Worm (Caenorhabditis elegans): ENCODE results near the gene srz-15.
"Not testable (repeated sequence)": the region's sequence is repeated elsewhere in the genome, so short reads cannot be mapped to it uniquely, and the experiment has no call there.

srz-15 gene

DNA sequence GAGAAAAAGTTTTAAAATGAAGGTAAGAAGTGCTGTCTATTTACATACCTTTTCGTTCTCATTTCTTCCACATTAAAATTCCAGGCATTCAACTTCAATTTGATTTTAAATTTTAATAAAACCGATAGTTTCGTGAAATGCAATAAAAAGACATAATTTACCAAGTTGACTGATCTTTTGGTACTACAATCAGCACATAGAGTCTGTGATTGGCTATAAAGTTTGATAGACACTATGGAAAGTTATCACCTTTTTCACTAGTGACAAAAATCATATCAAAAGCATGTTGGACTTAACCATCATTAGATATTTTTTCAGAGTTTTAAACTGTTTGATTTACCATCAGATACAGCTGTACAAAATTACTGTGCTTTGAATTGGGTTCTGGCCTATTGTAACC lies at the start of gene srz-15:
Gene srz-15, plus strand, starts transcription at position 301 of the 400 bp plus-strand sequence.
- TF ChIP-seq scrt-1 (GFP tag; IDR thresholded peaks at IDR 0.05) = no peak
- TF ChIP-seq flt-1 (GFP tag; IDR thresholded peaks at IDR 0.05) = no peak
- TF ChIP-seq hmg-4 (GFP tag; optimal IDR thresholded peaks at IDR 0.05) = no peak
- TF ChIP-seq ceh-36 (tag; optimal IDR thresholded peaks at IDR 0.05) = no peak
- no peak for TF ChIP-seq sea-1 (GFP tag; conservative IDR thresholded peaks at IDR 0.05)
- TF ChIP-seq pes-1 (GFP tag; IDR thresholded peaks at IDR 0.05) = no peak
- no peak for TF ChIP-seq tbx-11 (GFP tag; IDR thresholded peaks at IDR 0.05)
- TF ChIP-seq F13C5.2 (tag; optimal IDR thresholded peaks at IDR 0.05) = no peak
- TF ChIP-seq aly-1 (tag; optimal IDR thresholded peaks at IDR 0.05) = no peak
- TF ChIP-seq tbx-37 (GFP tag; conservative IDR thresholded peaks at IDR 0.05) = no peak

- TF ChIP-seq tbx-37 (GFP tag; conservative IDR thresholded peaks at IDR 0.05) = no peak
- no peak for TF ChIP-seq aly-1 (tag; optimal IDR thresholded peaks at IDR 0.05)
- TF ChIP-seq tbx-11 (GFP tag; IDR thresholded peaks at IDR 0.05) = no peak
- no peak for TF ChIP-seq F13C5.2 (tag; optimal IDR thresholded peaks at IDR 0.05)
- no peak for TF ChIP-seq B0310.2 (tag; optimal IDR thresholded peaks at IDR 0.05)
- no peak for TF ChIP-seq hnd-1 (tag; optimal IDR thresholded peaks at IDR 0.05)
- no peak for TF ChIP-seq ama-1 (optimal IDR thresholded peaks at IDR 0.05)
- TF ChIP-seq ets-7 (tag; optimal IDR thresholded peaks at IDR 0.05) = no peak
- TF ChIP-seq flt-1 (GFP tag; IDR thresholded peaks at IDR 0.05) = no peak
These were observed 49.7 kb upstream of the srz-15 start, which contains the start of gene clec-186 for ce11 chrIV:12865884-12866283. clec-186 (plus strand) TSS chrIV:12866109.

- no peak for TF ChIP-seq pes-1 (GFP tag; IDR thresholded peaks at IDR 0.05)
- no peak for TF ChIP-seq hmbx-1 (tag; optimal IDR thresholded peaks at IDR 0.05)
- no peak for TF ChIP-seq ama-1 (optimal IDR thresholded peaks at IDR 0.05)
These were observed 46.2 kb upstream of the srz-15 start for ce11 chrIV:12869383-12869782.

- no peak for TF ChIP-seq B0310.2 (tag; optimal IDR thresholded peaks at IDR 0.05)
These were observed 45.8 kb upstream of the srz-15 start for ce11 chrIV:12869812-12870211.

DNA sequence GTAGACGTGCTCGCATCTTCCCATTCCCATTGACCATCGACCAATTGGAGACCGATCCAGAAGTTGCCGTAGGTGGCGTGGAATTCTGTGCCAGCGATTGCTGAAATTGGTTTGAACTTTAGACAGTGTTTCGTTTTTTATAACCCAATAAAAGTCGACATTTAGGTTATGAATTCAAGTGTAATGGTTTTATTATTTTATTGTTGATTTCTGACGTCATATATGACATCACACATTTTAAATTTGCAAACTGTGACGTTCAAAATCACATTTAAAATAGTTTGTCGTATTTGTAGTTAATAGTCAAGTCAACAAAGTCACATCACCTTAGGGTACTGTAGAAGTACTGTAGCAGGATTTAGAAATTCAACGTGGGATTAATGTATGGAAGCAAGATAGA lies 45.3 kb upstream of the srz-15 start:
- no peak for TF ChIP-seq B0310.2 (tag; optimal IDR thresholded peaks at IDR 0.05)

DNA sequence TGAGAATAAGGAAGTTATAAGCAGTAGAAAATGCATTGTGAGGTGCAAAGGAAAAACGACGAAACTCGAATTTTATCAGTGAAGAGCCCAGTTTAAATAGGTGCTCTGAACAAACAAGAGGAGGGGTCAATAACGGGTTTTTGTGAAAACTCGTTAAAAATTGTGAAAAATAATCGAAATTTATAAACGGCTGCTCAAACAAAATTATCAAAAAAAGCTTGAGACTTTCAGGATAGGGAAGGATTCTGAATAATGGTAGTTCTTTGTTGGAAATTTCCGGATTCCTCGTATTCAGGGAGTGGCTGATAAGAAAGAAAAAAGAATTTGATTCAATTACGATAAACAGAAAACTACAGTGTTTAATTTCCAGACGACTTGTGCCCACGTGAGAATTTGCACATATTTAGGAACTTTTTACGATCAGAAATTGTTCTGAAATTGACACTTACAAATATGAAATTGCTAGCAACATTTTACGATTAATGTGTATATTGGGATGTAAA lies 44.1 kb upstream of the srz-15 start, which contains the start of gene clec-187:
Gene clec-187, minus strand, starts transcription at position 51 of the 503 bp plus-strand sequence.
- TF ChIP-seq tbx-11 (GFP tag; IDR thresholded peaks at IDR 0.05) = no peak
- no peak for TF ChIP-seq aly-1 (tag; optimal IDR thresholded peaks at IDR 0.05)

DNA sequence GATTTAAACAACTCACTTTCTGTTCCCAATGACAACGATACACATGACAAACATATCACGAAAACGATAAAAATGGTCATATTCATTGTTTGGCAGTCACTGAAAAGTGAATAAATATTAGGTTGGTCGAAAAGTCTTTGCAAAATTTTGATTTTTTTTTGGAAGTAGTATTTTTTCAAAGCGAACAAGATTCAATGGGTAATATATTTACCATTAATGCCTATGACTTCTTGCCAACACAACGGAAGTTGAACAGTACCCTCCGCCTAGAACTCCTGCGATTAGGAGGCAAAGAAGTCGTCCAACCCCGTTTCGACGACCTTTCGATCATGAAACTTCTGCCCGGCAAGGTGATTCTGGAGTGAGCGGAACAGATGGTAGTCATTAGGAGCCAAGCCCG lies 40.3 kb upstream of the srz-15 start, which contains the start of gene ZK896.1:
Gene ZK896.1, minus strand, starts transcription at position 101 of the 400 bp plus-strand sequence.
- TF ChIP-seq hmg-4 (GFP tag; optimal IDR thresholded peaks at IDR 0.05); sea-1 (GFP tag; conservative IDR thresholded peaks at IDR 0.05); ceh-13 (GFP tag; optimal IDR thresholded peaks at IDR 0.05): not testable (repeated sequence)

ce11 chrIV:12876558-12876957 lies 39.0 kb upstream of the srz-15 start:
- no peak for TF ChIP-seq flt-1 (GFP tag; IDR thresholded peaks at IDR 0.05)
- TF ChIP-seq hnd-1 (tag; optimal IDR thresholded peaks at IDR 0.05) = no peak
- no peak for TF ChIP-seq scrt-1 (GFP tag; IDR thresholded peaks at IDR 0.05)
- no peak for TF ChIP-seq ceh-36 (tag; optimal IDR thresholded peaks at IDR 0.05)
- TF ChIP-seq B0310.2 (tag; optimal IDR thresholded peaks at IDR 0.05) = no peak
- TF ChIP-seq pes-1 (GFP tag; IDR thresholded peaks at IDR 0.05) = no peak
- TF ChIP-seq aly-1 (tag; optimal IDR thresholded peaks at IDR 0.05) = no peak
- TF ChIP-seq tra-4 (tag; optimal IDR thresholded peaks at IDR 0.05) = no peak
- TF ChIP-seq hmg-4 (GFP tag; optimal IDR thresholded peaks at IDR 0.05) = no peak
- TF ChIP-seq ceh-13 (GFP tag; optimal IDR thresholded peaks at IDR 0.05) = no peak
- no peak for TF ChIP-seq sea-1 (GFP tag; conservative IDR thresholded peaks at IDR 0.05)
- no peak for TF ChIP-seq tbx-37 (GFP tag; conservative IDR thresholded peaks at IDR 0.05)
- TF ChIP-seq ets-7 (tag; optimal IDR thresholded peaks at IDR 0.05) = no peak
- TF ChIP-seq tbx-11 (GFP tag; IDR thresholded peaks at IDR 0.05) = no peak
- no peak for TF ChIP-seq F13C5.2 (tag; optimal IDR thresholded peaks at IDR 0.05)
- no peak for TF ChIP-seq ama-1 (optimal IDR thresholded peaks at IDR 0.05)
- TF ChIP-seq hmbx-1 (tag; optimal IDR thresholded peaks at IDR 0.05) = no peak

- no peak for TF ChIP-seq tbx-11 (GFP tag; IDR thresholded peaks at IDR 0.05)
These were observed 36.0 kb upstream of the srz-15 start, which contains the start of gene ZK896.5 for ce11 chrIV:12879557-12879956. ZK896.5 (minus strand) TSS chrIV:12879645.

DNA sequence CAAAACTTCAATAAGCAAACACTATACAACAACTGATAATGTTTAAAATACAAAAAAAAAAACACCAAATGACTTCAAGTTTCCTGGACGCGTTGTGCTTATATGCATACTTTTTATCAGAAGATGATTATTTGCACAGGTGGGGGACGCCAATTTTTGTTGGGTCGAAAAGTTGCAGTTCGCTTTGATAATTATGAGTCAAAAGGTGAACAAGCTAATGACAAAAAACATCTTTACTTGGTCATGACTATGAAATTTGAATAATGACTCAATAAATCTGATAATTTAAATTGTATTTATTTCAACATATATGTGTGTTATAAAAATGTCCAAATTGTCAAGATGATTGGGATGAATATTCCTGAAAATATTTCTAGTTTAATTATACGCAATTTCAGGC lies 32.4 kb upstream of the srz-15 start, which contains the start of gene ZK896.4:
Gene ZK896.4, minus strand, starts transcription at position 101 of the 400 bp plus-strand sequence.
- TF ChIP-seq B0310.2 (tag; optimal IDR thresholded peaks at IDR 0.05) = no peak
- no peak for TF ChIP-seq F13C5.2 (tag; optimal IDR thresholded peaks at IDR 0.05)
- TF ChIP-seq aly-1 (tag; optimal IDR thresholded peaks at IDR 0.05) = no peak
- no peak for TF ChIP-seq flt-1 (GFP tag; IDR thresholded peaks at IDR 0.05)
- TF ChIP-seq sea-1 (GFP tag; conservative IDR thresholded peaks at IDR 0.05) = no peak
- no peak for TF ChIP-seq hmbx-1 (tag; optimal IDR thresholded peaks at IDR 0.05)
- no peak for TF ChIP-seq pes-1 (GFP tag; IDR thresholded peaks at IDR 0.05)
- no peak for TF ChIP-seq tra-4 (tag; optimal IDR thresholded peaks at IDR 0.05)
- TF ChIP-seq ceh-13 (GFP tag; optimal IDR thresholded peaks at IDR 0.05) = no peak
- no peak for TF ChIP-seq tbx-37 (GFP tag; conservative IDR thresholded peaks at IDR 0.05)
- no peak for TF ChIP-seq hmg-4 (GFP tag; optimal IDR thresholded peaks at IDR 0.05)
- TF ChIP-seq hnd-1 (tag; optimal IDR thresholded peaks at IDR 0.05) = no peak
- no peak for TF ChIP-seq scrt-1 (GFP tag; IDR thresholded peaks at IDR 0.05)
- TF ChIP-seq tbx-11 (GFP tag; IDR thresholded peaks at IDR 0.05) = no peak
- no peak for TF ChIP-seq ets-7 (tag; optimal IDR thresholded peaks at IDR 0.05)

Measured in whole organism, early embryonic.